Fruit fly (Drosophila melanogaster): Measurements from ENCODE around the gene SecS.

SecS gene

dm6 chr3R:5606477-5606876 lies 5.2 kb downstream of the SecS start, which contains the start of gene asl:
TSS of gene asl (minus strand) at chr3R:5606543.
- peak; percentile 20 for TF ChIP-seq Ets21C (GFP tag; optimal IDR thresholded peaks at IDR 0.05)
- peak; percentile 76 for TF ChIP-seq eg (GFP tag; IDR thresholded peaks at IDR 0.05)
- no peak for TF ChIP-seq svp (GFP tag)
- TF ChIP-seq CG3032 (tag; optimal IDR thresholded peaks at IDR 0.05): peak; percentile 63
- TF ChIP-seq CG11902 (GFP tag; optimal IDR thresholded peaks at IDR 0.05): no peak
- TF ChIP-seq Hr39 (GFP tag; optimal IDR thresholded peaks at IDR 0.05): peak; percentile 64
- peak; percentile 68 for TF ChIP-seq esn (GFP tag; optimal IDR thresholded peaks at IDR 0.05)
- TF ChIP-seq Ets96B (tag; optimal IDR thresholded peaks at IDR 0.05): peak; percentile 23
- peak in 1 of 2 experiments; percentile 9 for TF ChIP-seq salr (GFP tag; optimal IDR thresholded peaks at IDR 0.05)
- no peak for TF ChIP-seq Met (GFP tag; optimal IDR thresholded peaks at IDR 0.05)
- no peak for TF ChIP-seq Hr38 (GFP tag; optimal IDR thresholded peaks at IDR 0.05)
- TF ChIP-seq CG15336 (GFP tag; IDR thresholded peaks at IDR 0.05): peak; percentile 44
- peak; percentile 86 for TF ChIP-seq fkh (GFP tag; optimal IDR thresholded peaks at IDR 0.05)
- peak; percentile 39 for TF ChIP-seq acj6 (GFP tag; optimal IDR thresholded peaks at IDR 0.05)
- TF ChIP-seq CG7368 (GFP tag; optimal IDR thresholded peaks at IDR 0.05): no peak
- TF ChIP-seq Eip78C (GFP tag): peak; percentile 90
- peak; percentile 27 for TF ChIP-seq CG8632 (GFP tag; optimal IDR thresholded peaks at IDR 0.05)
- TF ChIP-seq Sox15 (GFP tag; optimal IDR thresholded peaks at IDR 0.05): peak; percentile 8
- no peak for TF ChIP-seq fd59A (GFP tag; optimal IDR thresholded peaks at IDR 0.05)
- TF ChIP-seq CG6276 (GFP tag; optimal IDR thresholded peaks at IDR 0.05): no peak
- TF ChIP-seq Eip75B (GFP tag; optimal IDR thresholded peaks at IDR 0.05): peak; percentile 60
- no peak for TF ChIP-seq CG3919 (GFP tag; optimal IDR thresholded peaks at IDR 0.05)
- TF ChIP-seq Blimp-1 (GFP tag; optimal IDR thresholded peaks at IDR 0.05): no peak
- TF ChIP-seq cyc (GFP tag; optimal IDR thresholded peaks at IDR 0.05): peak; percentile 47
- no peak for TF ChIP-seq CG8319 (GFP tag; optimal IDR thresholded peaks at IDR 0.05)
- no peak for TF ChIP-seq OdsH (GFP tag; optimal IDR thresholded peaks at IDR 0.05)
- no peak for TF ChIP-seq CG10669 (GFP tag; optimal IDR thresholded peaks at IDR 0.05)
- TF ChIP-seq CG16779 (tag; optimal IDR thresholded peaks at IDR 0.05): no peak
- TF ChIP-seq Hr4 (GFP tag; optimal IDR thresholded peaks at IDR 0.05): peak; percentile 60
- no peak for TF ChIP-seq CG9139 (GFP tag; optimal IDR thresholded peaks at IDR 0.05)
- peak; percentile 74 for TF ChIP-seq dsx (GFP tag; optimal IDR thresholded peaks at IDR 0.05; ENCODE audit: poor library complexity, severe bottlenecking)
- TF ChIP-seq Smox (GFP tag; optimal IDR thresholded peaks at IDR 0.05): no peak
- no peak for TF ChIP-seq CG8119 (GFP tag; IDR thresholded peaks at IDR 0.05)
- TF ChIP-seq dac (GFP tag; optimal IDR thresholded peaks at IDR 0.05): peak; percentile 26
- no peak for TF ChIP-seq CG6854 (GFP tag; optimal IDR thresholded peaks at IDR 0.05)
- peak; percentile 37 for TF ChIP-seq Lpt (GFP tag; optimal IDR thresholded peaks at IDR 0.05)
- TF ChIP-seq ss (GFP tag; optimal IDR thresholded peaks at IDR 0.05): no peak
- TF ChIP-seq Eip93F (GFP tag; optimal IDR thresholded peaks at IDR 0.05): peak; percentile 70
- peak; percentile 62 for TF ChIP-seq lz (GFP tag; optimal IDR thresholded peaks at IDR 0.05)
- no peak for TF ChIP-seq fd85E (GFP tag; optimal IDR thresholded peaks at IDR 0.05)
- TF ChIP-seq CG10631 (GFP tag; optimal IDR thresholded peaks at IDR 0.05): no peak
- peak; percentile 64 for TF ChIP-seq Sox14 (GFP tag; optimal IDR thresholded peaks at IDR 0.05)
- no peak for TF ChIP-seq CG32006 (GFP tag; optimal IDR thresholded peaks at IDR 0.05)
- no peak for TF ChIP-seq CG34406 (GFP tag; optimal IDR thresholded peaks at IDR 0.05)
- TF ChIP-seq spab (GFP tag; optimal IDR thresholded peaks at IDR 0.05): no peak
- no peak for TF ChIP-seq net (GFP tag; optimal IDR thresholded peaks at IDR 0.05)
- peak; percentile 43 for TF ChIP-seq topi (GFP tag; optimal IDR thresholded peaks at IDR 0.05)
- peak; percentile 67 for TF ChIP-seq CG31627 (GFP tag; optimal IDR thresholded peaks at IDR 0.05)
- peak; percentile 54; the same call in 1 of the 2 replicates for TF ChIP-seq Gug (GFP tag; IDR thresholded peaks at IDR 0.05)
- TF ChIP-seq CG1621 (tag; optimal IDR thresholded peaks at IDR 0.05): peak; percentile 33
- peak; percentile 11 for TF ChIP-seq CG6808 (GFP tag; optimal IDR thresholded peaks at IDR 0.05)
- no peak for TF ChIP-seq Sox102F (GFP tag; optimal IDR thresholded peaks at IDR 0.05)
- peak; percentile 16; the same call in 1 of the 2 replicates for TF ChIP-seq CG11294 (GFP tag; IDR thresholded peaks at IDR 0.05)

All from whole organism, prepupa.